Worm (Caenorhabditis elegans): ENCODE results near the gene des-2.

ce11 chrV:11428728-11429127 lies 7.2 kb upstream of the des-2 start:
- TF ChIP-seq lin-13 (GFP tag; optimal IDR thresholded peaks at IDR 0.05): no peak
- TF ChIP-seq fos-1 (tag; optimal IDR thresholded peaks at IDR 0.05): no peak
- TF ChIP-seq pha-4 (GFP tag; IDR thresholded peaks at IDR 0.05): no peak
- no peak for TF ChIP-seq pha-4 (tag; optimal IDR thresholded peaks at IDR 0.05)
- peak; percentile 71 for TF ChIP-seq ces-1 (GFP tag; optimal IDR thresholded peaks at IDR 0.05)
- TF ChIP-seq unc-39 (tag; optimal IDR thresholded peaks at IDR 0.05): no peak

Measured in whole organism, L4 larva.